Fruit fly (Drosophila melanogaster): Measurements from ENCODE around the gene CG13606.

The CG13606 gene

DNA sequence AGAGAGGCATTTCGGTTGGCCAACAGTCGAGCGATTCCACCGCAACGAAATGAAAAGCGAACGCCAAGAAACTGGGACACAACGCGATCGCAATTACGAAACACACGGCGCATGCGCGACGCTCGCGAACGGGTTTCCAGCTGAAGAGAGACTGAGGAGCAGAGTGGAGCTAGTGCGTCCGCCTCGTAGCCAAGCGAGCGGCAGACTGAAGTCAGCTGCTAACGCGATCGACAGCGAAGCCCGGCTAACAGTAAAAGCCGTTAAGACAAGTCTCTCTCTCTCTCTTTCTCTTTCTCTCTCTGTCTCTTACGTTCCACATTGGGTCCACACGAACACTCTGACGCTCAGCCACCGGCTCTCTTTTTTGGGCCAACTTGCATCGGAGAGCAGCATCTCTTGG, 46.1 kb downstream of the CG13606 start, which contains the start of gene CG17786 (continued):
- TF ChIP-seq Sox102F (GFP tag; optimal IDR thresholded peaks at IDR 0.05) (no peak), HmgD (GFP tag; optimal IDR thresholded peaks at IDR 0.05) (no peak), kni (GFP tag; optimal IDR thresholded peaks at IDR 0.05) (peak; percentile 73), Fer1 (GFP tag; optimal IDR thresholded peaks at IDR 0.05) (peak; percentile 28), repo (GFP tag; optimal IDR thresholded peaks at IDR 0.05) (no peak), CG16813 (GFP tag; IDR thresholded peaks at IDR 0.05; ENCODE audit: partially characterized antibody) (no peak), B-H1 (GFP tag; IDR thresholded peaks at IDR 0.05) (no peak), CTCF (GFP tag; optimal IDR thresholded peaks at IDR 0.05) (no peak), CG9932 (GFP tag; IDR thresholded peaks at IDR 0.05) (0 out of 2 replicates have a peak, but pooled peaks have one; percentile 19), CG6175 (GFP tag; IDR thresholded peaks at IDR 0.05) (no peak), oc (tag; optimal IDR thresholded peaks at IDR 0.05) (peak; percentile 42)

DNA sequence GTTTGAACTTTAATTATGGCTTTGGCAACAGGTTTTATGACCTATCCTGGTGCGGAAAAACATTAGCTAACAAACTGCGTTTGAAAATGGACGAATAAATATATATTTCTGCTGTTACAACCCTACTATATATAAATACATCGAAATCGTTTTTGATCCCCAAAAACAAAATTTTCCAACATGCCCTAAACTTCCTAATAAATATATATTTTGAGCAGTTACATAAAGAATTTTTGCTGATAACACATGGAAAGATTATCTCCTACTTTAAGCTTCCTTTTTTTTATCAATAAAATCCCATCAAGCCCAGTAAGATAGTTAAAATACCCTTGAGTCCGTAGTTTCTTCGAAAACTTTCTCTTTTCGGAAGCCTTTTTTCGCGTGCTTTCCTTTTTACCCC, 46.7 kb downstream of the CG13606 start:
- TF ChIP-seq CG10366 (GFP tag; IDR thresholded peaks at IDR 0.05) (no peak), ken (GFP tag; IDR thresholded peaks at IDR 0.05) (no peak), Trl (optimal IDR thresholded peaks at IDR 0.05) (peak in 1 of 2 experiments; percentile 28), Trl (GFP tag; optimal IDR thresholded peaks at IDR 0.05) (no peak)

DNA sequence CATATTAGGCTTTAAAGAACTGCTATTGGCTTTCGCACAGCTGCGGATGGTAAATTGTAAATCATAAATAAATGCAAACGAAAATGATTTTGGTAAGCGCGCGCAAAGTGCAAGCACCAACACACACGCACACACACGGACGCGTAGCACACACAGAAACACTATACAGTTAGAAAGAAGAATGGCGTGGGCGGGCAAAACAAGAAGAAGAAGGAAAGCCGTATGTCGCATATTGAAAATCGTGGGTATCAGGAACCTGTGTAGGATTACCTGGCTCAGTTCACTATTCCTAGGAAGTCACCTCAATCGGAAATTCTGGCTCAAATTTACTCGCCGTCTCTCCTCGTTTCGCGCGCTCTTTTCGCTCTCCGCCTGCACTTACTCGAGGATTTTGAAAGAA, 48.4 kb downstream of the CG13606 start, which contains the start of gene cav:
cav (plus strand) TSS at position 259 of the 400 bp plus-strand sequence.
- no peak for TF ChIP-seq lilli (GFP tag; optimal IDR thresholded peaks at IDR 0.05)
- no peak for TF ChIP-seq zf30C (GFP tag; optimal IDR thresholded peaks at IDR 0.05)
- no peak for TF ChIP-seq stwl (tag; optimal IDR thresholded peaks at IDR 0.05)
- no peak for TF ChIP-seq NC2β (GFP tag; optimal IDR thresholded peaks at IDR 0.05)
- no peak for TF ChIP-seq fd3F (GFP tag; optimal IDR thresholded peaks at IDR 0.05)
- no peak for TF ChIP-seq Doc2 (GFP tag; IDR thresholded peaks at IDR 0.05)
- no peak for TF ChIP-seq Bteb2 (GFP tag; optimal IDR thresholded peaks at IDR 0.05)
- no peak for TF ChIP-seq yki (optimal IDR thresholded peaks at IDR 0.05)
- no peak for TF ChIP-seq Mad (GFP tag; optimal IDR thresholded peaks at IDR 0.05)
- no peak for TF ChIP-seq CG14667 (GFP tag; IDR thresholded peaks at IDR 0.05)
- 0 out of 3 replicates have a peak, but pooled peaks have one; percentile 38 for TF ChIP-seq sr (GFP tag; IDR thresholded peaks at IDR 0.05)
- no peak for TF ChIP-seq bowl (GFP tag; IDR thresholded peaks at IDR 0.05)
- no peak for TF ChIP-seq CG6175 (GFP tag; IDR thresholded peaks at IDR 0.05)
- no peak for TF ChIP-seq CG2120 (GFP tag; optimal IDR thresholded peaks at IDR 0.05)
- no peak for TF ChIP-seq seq (GFP tag; IDR thresholded peaks at IDR 0.05)
- no peak for TF ChIP-seq ara (GFP tag; IDR thresholded peaks at IDR 0.05)
- no peak for TF ChIP-seq D (optimal IDR thresholded peaks at IDR 0.05)
- no peak for TF ChIP-seq D (GFP tag; optimal IDR thresholded peaks at IDR 0.05)
- peak; percentile 1 for TF ChIP-seq Sin3A (optimal IDR thresholded peaks at IDR 0.05)
- TF ChIP-seq CG17186 (GFP tag; optimal IDR thresholded peaks at IDR 0.05) = no peak
- TF ChIP-seq CG17568 (GFP tag; optimal IDR thresholded peaks at IDR 0.05) = no peak
- no peak for TF ChIP-seq CG12744 (GFP tag; optimal IDR thresholded peaks at IDR 0.05)
- peak; percentile 78 for TF ChIP-seq CG15479 (GFP tag; optimal IDR thresholded peaks at IDR 0.05)
- no peak for TF ChIP-seq croc (GFP tag; conservative IDR thresholded peaks at IDR 0.05)
- no peak for TF ChIP-seq Fer3 (tag; optimal IDR thresholded peaks at IDR 0.05)
- TF ChIP-seq CG42726 (GFP tag; IDR thresholded peaks at IDR 0.05; ENCODE audit: partially characterized antibody) = no peak
- TF ChIP-seq CG11456 (GFP tag; IDR thresholded peaks at IDR 0.05) = no peak
- no peak for TF ChIP-seq pzg (GFP tag; optimal IDR thresholded peaks at IDR 0.05)
- no peak for TF ChIP-seq Hmr (GFP tag; optimal IDR thresholded peaks at IDR 0.05)
- TF ChIP-seq CG2199 (GFP tag; IDR thresholded peaks at IDR 0.05) = 0 out of 3 replicates have a peak, but pooled peaks have one; percentile 20
- peak; percentile 80 for TF ChIP-seq CG17385 (GFP tag; optimal IDR thresholded peaks at IDR 0.05)
- TF ChIP-seq cg (GFP tag; optimal IDR thresholded peaks at IDR 0.05) = peak; percentile 45
- no peak for TF ChIP-seq CG3065 (GFP tag; optimal IDR thresholded peaks at IDR 0.05)
- no peak for TF ChIP-seq Trl (optimal IDR thresholded peaks at IDR 0.05)
- TF ChIP-seq Trl (GFP tag; optimal IDR thresholded peaks at IDR 0.05) = no peak
- TF ChIP-seq bab2 (GFP tag; optimal IDR thresholded peaks at IDR 0.05) = no peak
- no peak for TF ChIP-seq z (GFP tag; IDR thresholded peaks at IDR 0.05)
- TF ChIP-seq ttk (GFP tag; IDR thresholded peaks at IDR 0.05) = no peak
- no peak for TF ChIP-seq CG34422 (GFP tag; IDR thresholded peaks at IDR 0.05)

Data from whole organism, embryonic.